Worm (Caenorhabditis elegans) whole organism, L4 larva: Measurements from ENCODE around the gene chil-22.

Experiments
- F37D6.2 ChIP-seq: sonication (generic microtip); optimal IDR thresholded peaks from 2 replicates; lab custom pipeline; 2016; ENCODE audit warnings: mild to moderate bottlenecking, missing genetic modification characterization, missing compliant biosample characterization
- R02D3.7 ChIP-seq: fragments of 150-350 bp; sonication (generic microtip); optimal IDR thresholded peaks from 3 replicates; lab custom pipeline; 2014; ENCODE audit warnings: missing biosample characterization, missing genetic modification characterization
- T20F7.1 ChIP-seq: fragments of 200-800 bp; sonication (Bioruptor generic); optimal IDR thresholded peaks from 2 replicates; lab custom pipeline; 2018; ENCODE audit warnings: mild to moderate bottlenecking, missing genetic modification characterization, missing compliant biosample characterization
- Y48G9A.11 ChIP-seq: fragments of 200-800 bp; sonication (Bioruptor generic); IDR thresholded peaks from 2 replicates; pipeline ENCODE4 v1.3.6; 2022; ENCODE audit warnings: missing genetic modification reagents, missing genetic modification characterization, missing compliant biosample characterization
- ZK546.5 ChIP-seq, 2 experiments: sonication (generic microtip); optimal IDR thresholded peaks; 2 replicates each; lab custom pipeline; 2017; ENCODE audit warnings: missing biosample characterization in 2 of 2, missing genetic modification characterization in 2 of 2
- aha-1 ChIP-seq: fragments of 150-350 bp; peaks from one replicate; lab custom pipeline; 2014; ENCODE audit warnings: missing biosample characterization, missing genetic modification characterization
- aly-2 ChIP-seq: sonication (generic microtip); optimal IDR thresholded peaks from 2 replicates; lab custom pipeline; 2018; ENCODE audit warnings: missing biosample characterization, missing genetic modification characterization
- ceh-62 ChIP-seq: sonication (generic microtip); optimal IDR thresholded peaks from 2 replicates; lab custom pipeline; 2017; ENCODE audit warnings: missing biosample characterization, missing genetic modification characterization
- ceh-82 ChIP-seq: sonication (generic microtip); optimal IDR thresholded peaks from 2 replicates; lab custom pipeline; 2017; ENCODE audit warnings: missing biosample characterization, missing genetic modification characterization
- daf-12 ChIP-seq: fragments of 150-350 bp; optimal IDR thresholded peaks from 2 replicates; lab custom pipeline; 2014; ENCODE audit warnings: missing biosample characterization, missing genetic modification reagents, missing genetic modification characterization
- daf-16 ChIP-seq, 3 experiments: sonication (generic microtip); optimal IDR thresholded peaks; 2 replicates each; lab custom pipeline; 2016 to 2017; ENCODE audit warnings: missing genetic modification characterization in 3 of 3, missing genetic modification reagents in 3 of 3, mild to moderate bottlenecking in 2 of 3, missing compliant biosample characterization in 2 of 3, missing biosample characterization in 1 of 3, moderate library complexity in 1 of 3
- dmd-9 ChIP-seq: fragments of 200-800 bp; sonication (Bioruptor generic); IDR thresholded peaks from 2 replicates; pipeline ENCODE4 v1.3.6; 2022; ENCODE audit warnings: missing genetic modification reagents, missing genetic modification characterization, missing compliant biosample characterization
- fos-1 ChIP-seq: fragments of 150-350 bp; optimal IDR thresholded peaks from 2 replicates; lab custom pipeline; 2014; ENCODE audit warnings: missing biosample characterization, missing genetic modification characterization
- hlh-30 ChIP-seq: sonication (generic microtip); optimal IDR thresholded peaks from 2 replicates; lab custom pipeline; 2017; ENCODE audit warnings: antibody characterized with exemption, mild to moderate bottlenecking, missing genetic modification characterization, missing compliant biosample characterization; ENCODE audit not compliant: insufficient read depth
- hmg-1.1 ChIP-seq: fragments of 200-800 bp; sonication (Bioruptor generic); IDR thresholded peaks from 2 replicates; pipeline ENCODE4 v1.3.6; 2022; ENCODE audit warnings: missing genetic modification reagents, missing genetic modification characterization, missing compliant biosample characterization
- lin-38 ChIP-seq: fragments of 200-800 bp; sonication (Bioruptor generic); IDR thresholded peaks from 2 replicates; pipeline ENCODE4 v1.3.6; 2022; ENCODE audit warnings: missing genetic modification reagents, missing genetic modification characterization, missing compliant biosample characterization
- lir-3 ChIP-seq: sonication (generic microtip); optimal IDR thresholded peaks from 2 replicates; lab custom pipeline; 2016; ENCODE audit warnings: mild to moderate bottlenecking, missing genetic modification characterization, missing compliant biosample characterization
- madf-5 ChIP-seq, 2 experiments: fragments of 200-800 bp; sonication (Bioruptor generic); IDR thresholded peaks; 2 replicates each; pipeline ENCODE4 v1.3.6; 2022; ENCODE audit warnings: missing compliant biosample characterization in 2 of 2, missing genetic modification characterization in 2 of 2
- madf-9 ChIP-seq: fragments of 200-800 bp; sonication (Bioruptor generic); conservative IDR thresholded peaks from 2 replicates; pipeline ENCODE4 v1.3.6; 2022; ENCODE audit warnings: missing genetic modification reagents, missing genetic modification characterization, missing compliant biosample characterization
- mdl-1 ChIP-seq, 2 experiments: fragments of 150-350 bp in 1 of 2; sonication (generic microtip) in 1 of 2; optimal IDR thresholded peaks; 2 replicates each; lab custom pipeline; 2014 to 2017; ENCODE audit warnings: missing biosample characterization in 2 of 2, missing genetic modification characterization in 2 of 2
- mdt-29 ChIP-seq: fragments of 200-800 bp; sonication (Bioruptor generic); IDR thresholded peaks from 2 replicates; pipeline ENCODE4 v1.3.6; 2022; ENCODE audit warnings: missing genetic modification reagents, missing genetic modification characterization, missing compliant biosample characterization
- mep-1 ChIP-seq: fragments of 150-350 bp; sonication (generic microtip); optimal IDR thresholded peaks from 3 replicates; lab custom pipeline; 2014; ENCODE audit warnings: missing biosample characterization, missing genetic modification characterization
- mes-2 ChIP-seq: sonication (generic microtip); optimal IDR thresholded peaks from 2 replicates; lab custom pipeline; 2016; ENCODE audit warnings: missing genotype, mild to moderate bottlenecking, missing genetic modification characterization, missing compliant biosample characterization; ENCODE audit not compliant: poor library complexity, severe bottlenecking
- nhr-102 ChIP-seq: sonication (generic microtip); optimal IDR thresholded peaks from 2 replicates; lab custom pipeline; 2016; ENCODE audit warnings: mild to moderate bottlenecking, missing genetic modification characterization, moderate library complexity, missing compliant biosample characterization
- nhr-237 ChIP-seq: sonication (generic microtip); optimal IDR thresholded peaks from 2 replicates; lab custom pipeline; 2017; ENCODE audit warnings: missing biosample characterization, missing genetic modification characterization
- nhr-76 ChIP-seq: fragments of 150-350 bp; optimal IDR thresholded peaks from 2 replicates; lab custom pipeline; 2014; ENCODE audit warnings: missing biosample characterization, missing genetic modification characterization
- pqm-1 ChIP-seq: sonication (generic microtip); optimal IDR thresholded peaks from 2 replicates; lab custom pipeline; 2017; ENCODE audit warnings: missing biosample characterization, missing genetic modification characterization
- skn-1 ChIP-seq: fragments of 150-350 bp; optimal IDR thresholded peaks from 2 replicates; lab custom pipeline; 2014; ENCODE audit warnings: missing biosample characterization, missing genetic modification characterization
- snpc-4 ChIP-seq: fragments of 150-350 bp; optimal IDR thresholded peaks from 2 replicates; lab custom pipeline; 2014; ENCODE audit warnings: missing biosample characterization, missing genetic modification characterization
- spr-1 ChIP-seq: sonication (generic microtip); optimal IDR thresholded peaks from 2 replicates; lab custom pipeline; 2016; ENCODE audit warnings: mild to moderate bottlenecking, missing genetic modification characterization, missing compliant biosample characterization
- unc-130 ChIP-seq: sonication (generic microtip); optimal IDR thresholded peaks from 2 replicates; lab custom pipeline; 2016; ENCODE audit warnings: missing genetic modification reagents, missing genetic modification characterization, missing compliant biosample characterization
- unc-62 ChIP-seq, 3 experiments: fragments of 150-350 bp in 1 of 3; sonication (generic microtip); optimal IDR thresholded peaks in 2 of 3; peaks in 1 of 3; 1 replicate in 1 of 3; 2 replicates in 2 of 3; lab custom pipeline; 2014 to 2017; ENCODE audit warnings: missing biosample characterization in 3 of 3, missing genetic modification characterization in 3 of 3, missing genetic modification reagents in 3 of 3, missing genotype in 1 of 3
- vab-7 ChIP-seq: fragments of 200-800 bp; sonication (Bioruptor generic); IDR thresholded peaks from 2 replicates; pipeline ENCODE4 v1.3.6; 2022; ENCODE audit warnings: missing genetic modification reagents, missing genetic modification characterization, missing compliant biosample characterization
- zfp-3 ChIP-seq: fragments of 200-800 bp; sonication (Bioruptor generic); conservative IDR thresholded peaks from 2 replicates; pipeline ENCODE4 v1.3.6; 2022; ENCODE audit warnings: missing genetic modification reagents, missing genetic modification characterization, missing compliant biosample characterization
- zip-11 ChIP-seq: fragments of 200-800 bp; sonication (Bioruptor generic); IDR thresholded peaks from 2 replicates; pipeline ENCODE4 v1.3.6; 2022; ENCODE audit warnings: missing genetic modification characterization, missing compliant biosample characterization

The chil-22 gene

ce11 chrII:9443522-9443921 lies 22.5 kb downstream of the chil-22 start, which contains the start of gene chil-15:
Gene chil-15 (minus strand): TSS chrII:9443622.
- TF ChIP-seq nhr-237 (tag; lab: Kevin White, UChicago) (no peak), dmd-9 (GFP tag; lab: Robert Waterston, UW) (no peak), nhr-76 (tag; lab: Kevin White, UChicago) (no peak), lir-3 (tag; lab: Kevin White, UChicago) (no peak), snpc-4 (tag; lab: Kevin White, UChicago) (no peak), zip-11 (GFP tag; lab: Robert Waterston, UW) (no peak), aly-2 (no peak), unc-62 (GFP tag; optimal IDR thresholded peaks at IDR 0.05 in 1 of 2; lab: Kevin White, UChicago) (no peak), unc-62 (tag; optimal IDR thresholded peaks at IDR 0.05; lab: Kevin White, UChicago) (no peak), Y48G9A.11 (no peak), daf-16 (GFP tag; optimal IDR thresholded peaks at IDR 0.05; lab: Kevin White, UChicago) (no peak), daf-16 (tag; optimal IDR thresholded peaks at IDR 0.05; lab: Kevin White, UChicago) (no peak), mdt-29 (GFP tag; lab: Robert Waterston, UW) (no peak), madf-9 (GFP tag; lab: Robert Waterston, UW) (no peak), madf-5 (GFP tag; IDR thresholded peaks at IDR 0.05; lab: Robert Waterston, UW) (no peak), unc-130 (GFP tag; lab: Kevin White, UChicago) (no peak)

- TF ChIP-seq ceh-62 (tag; lab: Kevin White, UChicago) (no peak), zip-11 (GFP tag; lab: Robert Waterston, UW) (no peak), spr-1 (tag; lab: Kevin White, UChicago) (no peak), ceh-82 (tag; lab: Kevin White, UChicago) (no peak), R02D3.7 (tag; lab: Kevin White, UChicago) (no peak), vab-7 (GFP tag; lab: Robert Waterston, UW) (no peak), mes-2 (tag; lab: Kevin White, UChicago) (no peak), lin-38 (GFP tag; lab: Robert Waterston, UW) (no peak)
Observed at ce11 chrII:9441838-9442237, 24.2 kb downstream of the chil-22 start, which contains the start of gene chil-16. Gene chil-16 (minus strand): TSS chrII:9441938.

ce11 chrII:9440060-9440459 lies 25.9 kb downstream of the chil-22 start, which contains the start of gene chil-17:
Gene chil-17 (minus strand): TSS chrII:9440160.
- TF ChIP-seq pqm-1 (tag; lab: Kevin White, UChicago) (no peak), hmg-1.1 (GFP tag; lab: Robert Waterston, UW) (no peak), mdl-1 (tag; optimal IDR thresholded peaks at IDR 0.05; lab: Kevin White, UChicago) (no peak), skn-1 (no peak), mep-1 (tag; lab: Kevin White, UChicago) (no peak), R02D3.7 (tag; lab: Kevin White, UChicago) (no peak), lir-3 (tag; lab: Kevin White, UChicago) (no peak)

ce11 chrII:9438853-9439252 lies 27.1 kb downstream of the chil-22 start:
- no peak for TF ChIP-seq ZK546.5 (tag; optimal IDR thresholded peaks at IDR 0.05; lab: Kevin White, UChicago)
- no peak for TF ChIP-seq hlh-30
- no peak for TF ChIP-seq fos-1
- no peak for TF ChIP-seq daf-12 (tag; lab: Kevin White, UChicago)
- TF ChIP-seq T20F7.1, result no peak
- no peak for TF ChIP-seq F37D6.2 (tag; lab: Kevin White, UChicago)
- TF ChIP-seq aha-1 (tag; lab: Kevin White, UChicago), result peak; percentile 3
- TF ChIP-seq zfp-3 (GFP tag; lab: Robert Waterston, UW), result no peak
- TF ChIP-seq ceh-82 (tag; lab: Kevin White, UChicago), result no peak
- no peak for TF ChIP-seq pqm-1 (tag; lab: Kevin White, UChicago)
- TF ChIP-seq unc-62 (GFP tag; optimal IDR thresholded peaks at IDR 0.05 in 1 of 2; lab: Kevin White, UChicago), result peak in 1 of 2 experiments; percentile 91
- TF ChIP-seq unc-62 (tag; optimal IDR thresholded peaks at IDR 0.05; lab: Kevin White, UChicago), result no peak
- TF ChIP-seq nhr-102, result no peak
